Fruit fly (Drosophila melanogaster) S2 (cell line): ENCODE measurements around the gene Glys.

ENCODE experiments used
- CG8478 ChIP-seq: fragments of >200 bp; optimal IDR thresholded peaks from 2 replicates; lab custom pipeline; 2018
- CTCF ChIP-seq, 2 experiments: fragments of >200 bp; optimal IDR thresholded peaks; 2 replicates each; lab custom pipeline; 2018

DNA sequence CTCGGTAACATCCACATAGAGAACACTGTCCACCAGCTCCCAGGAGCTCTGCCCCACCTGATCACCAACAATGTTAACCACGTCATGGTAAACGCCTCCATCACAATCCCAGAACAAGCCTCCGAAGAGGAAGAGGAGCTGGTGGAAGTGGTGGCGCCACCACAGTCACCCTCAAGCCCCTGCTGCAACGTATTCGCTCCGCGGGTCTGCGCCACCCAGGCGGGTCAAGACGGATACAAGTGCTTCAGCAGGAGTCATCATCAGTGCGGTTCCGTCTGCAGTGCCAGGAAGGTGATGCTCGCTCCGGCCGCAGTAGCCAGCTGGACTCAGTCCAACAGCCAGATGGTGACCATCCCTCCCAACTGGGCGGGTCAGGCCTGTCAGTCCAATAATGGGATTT lies 9.1 kb downstream of the Glys start:
- TF ChIP-seq CTCF (optimal IDR thresholded peaks at IDR 0.05; lab: Kevin White, UChicago) (no peak), CG8478 (no peak)
